Worm (Caenorhabditis elegans) whole organism, mixed stage, embryonic: ENCODE measurements around the gene F47E1.1.

Experiments used
- M03D4.4 ChIP-seq: sonication (generic microtip); optimal IDR thresholded peaks from 2 replicates; lab custom pipeline; 2017; ENCODE audit warnings: mild to moderate bottlenecking, missing genetic modification characterization, missing compliant biosample characterization
- bed-3 ChIP-seq: fragments of 200-800 bp; sonication (Bioruptor generic); optimal IDR thresholded peaks from 3 replicates; lab custom pipeline; 2018; ENCODE audit warnings: mild to moderate bottlenecking, missing genetic modification characterization, moderate library complexity, missing compliant biosample characterization
- blmp-1 ChIP-seq: fragments of 150-350 bp; optimal IDR thresholded peaks from 2 replicates; lab custom pipeline; 2014; ENCODE audit warnings: missing biosample characterization, missing genetic modification characterization
- ceh-39 ChIP-seq: fragments of 150-350 bp; optimal IDR thresholded peaks from 2 replicates; lab custom pipeline; 2014; ENCODE audit warnings: missing biosample characterization, missing genetic modification characterization
- ceh-83 ChIP-seq: fragments of 200-800 bp; sonication (Bioruptor generic); optimal IDR thresholded peaks from 2 replicates; lab custom pipeline; 2018; ENCODE audit warnings: mild to moderate bottlenecking, missing genetic modification characterization, missing compliant biosample characterization
- ces-1 ChIP-seq: fragments of 150-350 bp; optimal IDR thresholded peaks from 2 replicates; lab custom pipeline; 2014; ENCODE audit warnings: missing biosample characterization, missing genetic modification reagents, missing genetic modification characterization
- drap-1 ChIP-seq: fragments of 200-800 bp; sonication (Bioruptor generic); optimal IDR thresholded peaks from 3 replicates; lab custom pipeline; 2018; ENCODE audit warnings: mild to moderate bottlenecking, missing genetic modification characterization, missing compliant biosample characterization
- elt-1 ChIP-seq: sonication (generic microtip); optimal IDR thresholded peaks from 2 replicates; lab custom pipeline; 2017; ENCODE audit warnings: missing genetic modification characterization, mild to moderate bottlenecking, missing compliant biosample characterization, antibody characterized with exemption, moderate library complexity, borderline replicate concordance; ENCODE audit not compliant: insufficient read depth
- elt-3 ChIP-seq: fragments of 150-350 bp; optimal IDR thresholded peaks from 2 replicates; lab custom pipeline; 2014; ENCODE audit warnings: missing biosample characterization, missing genetic modification characterization
- flh-1 ChIP-seq: fragments of 200-800 bp; sonication (Bioruptor generic); optimal IDR thresholded peaks from 2 replicates; lab custom pipeline; 2018; ENCODE audit warnings: mild to moderate bottlenecking, missing genetic modification characterization, moderate library complexity, missing compliant biosample characterization
- ham-2 ChIP-seq: fragments of 200-800 bp; sonication (Bioruptor generic); optimal IDR thresholded peaks from 2 replicates; lab custom pipeline; 2018; ENCODE audit warnings: mild to moderate bottlenecking, missing genetic modification characterization, missing compliant biosample characterization
- hlh-1 ChIP-seq: fragments of 150-350 bp; optimal IDR thresholded peaks from 2 replicates; lab custom pipeline; 2014; ENCODE audit warnings: missing biosample characterization, missing genetic modification reagents, missing genetic modification characterization
- lin-13 ChIP-seq: fragments of 150-350 bp; optimal IDR thresholded peaks from 2 replicates; lab custom pipeline; 2014; ENCODE audit warnings: missing biosample characterization, missing genetic modification characterization
- lin-32 ChIP-seq: fragments of 200-800 bp; sonication (Bioruptor generic); optimal IDR thresholded peaks from 2 replicates; lab custom pipeline; 2018; ENCODE audit warnings: mild to moderate bottlenecking, missing genetic modification characterization, missing compliant biosample characterization
- lsy-2 ChIP-seq: fragments of 150-350 bp; optimal IDR thresholded peaks from 2 replicates; lab custom pipeline; 2014; ENCODE audit warnings: missing biosample characterization, missing genetic modification characterization
- mab-5 ChIP-seq: fragments of 150-350 bp; optimal IDR thresholded peaks from 2 replicates; lab custom pipeline; 2014; ENCODE audit warnings: missing biosample characterization, missing genetic modification characterization
- mls-2 ChIP-seq: sonication (generic microtip); optimal IDR thresholded peaks from 2 replicates; lab custom pipeline; 2016; ENCODE audit warnings: mild to moderate bottlenecking, missing genetic modification characterization, moderate library complexity, missing compliant biosample characterization
- nhr-12 ChIP-seq: fragments of 150-350 bp; optimal IDR thresholded peaks from 2 replicates; lab custom pipeline; 2014; ENCODE audit warnings: missing biosample characterization, missing genetic modification characterization
- nhr-2 ChIP-seq: fragments of 150-350 bp; optimal IDR thresholded peaks from 2 replicates; lab custom pipeline; 2014; ENCODE audit warnings: missing biosample characterization, missing genetic modification characterization
- nhr-28 ChIP-seq: fragments of 150-350 bp; optimal IDR thresholded peaks from 2 replicates; lab custom pipeline; 2014; ENCODE audit warnings: missing biosample characterization, missing genetic modification characterization
- nhr-76 ChIP-seq: sonication (generic microtip); optimal IDR thresholded peaks from 2 replicates; lab custom pipeline; 2017; ENCODE audit warnings: missing biosample characterization, missing genetic modification characterization
- pha-4 ChIP-seq: fragments of 150-350 bp; optimal IDR thresholded peaks from 2 replicates; lab custom pipeline; 2018; ENCODE audit warnings: missing biosample characterization, missing genetic modification reagents, missing genetic modification characterization
- sem-2 ChIP-seq: fragments of 200-800 bp; sonication (Bioruptor generic); optimal IDR thresholded peaks from 2 replicates; lab custom pipeline; 2018; ENCODE audit warnings: mild to moderate bottlenecking, missing genetic modification characterization, missing compliant biosample characterization
- snpc-4 ChIP-seq: fragments of 150-350 bp; optimal IDR thresholded peaks from 2 replicates; lab custom pipeline; 2014; ENCODE audit warnings: missing biosample characterization, missing genetic modification characterization
- sptf-1 ChIP-seq: sonication (generic microtip); optimal IDR thresholded peaks from 2 replicates; lab custom pipeline; 2017; ENCODE audit warnings: mild to moderate bottlenecking, missing genetic modification characterization, moderate library complexity, missing compliant biosample characterization
- tbx-8 ChIP-seq: fragments of 200-800 bp; sonication (Bioruptor generic); optimal IDR thresholded peaks from 2 replicates; lab custom pipeline; 2018; ENCODE audit warnings: mild to moderate bottlenecking, missing genetic modification characterization, moderate library complexity, missing compliant biosample characterization
- unc-39 ChIP-seq: fragments of 150-350 bp; optimal IDR thresholded peaks from 2 replicates; lab custom pipeline; 2014; ENCODE audit warnings: missing biosample characterization, missing genetic modification characterization
- unc-62 ChIP-seq: fragments of 150-350 bp; optimal IDR thresholded peaks from 2 replicates; lab custom pipeline; 2014; ENCODE audit warnings: missing biosample characterization, missing genetic modification reagents, missing genetic modification characterization
- zip-8 ChIP-seq: fragments of 150-350 bp; optimal IDR thresholded peaks from 2 replicates; lab custom pipeline; 2014; ENCODE audit warnings: missing biosample characterization, missing genetic modification characterization
- ztf-11 ChIP-seq: fragments of 150-350 bp; optimal IDR thresholded peaks from 2 replicates; lab custom pipeline; 2014; ENCODE audit warnings: missing biosample characterization, missing genetic modification characterization

F47E1.1 gene

ce11 chrX:9076886-9077285 lies at the start of gene F47E1.1:
Gene F47E1.1, plus strand, starts transcription at chrX:9077186.
- no peak for TF ChIP-seq ham-2
- TF ChIP-seq lin-32 = no peak
- TF ChIP-seq lsy-2 (tag; lab: Kevin White, UChicago) = no peak
- no peak for TF ChIP-seq mls-2 (tag; lab: Kevin White, UChicago)
- no peak for TF ChIP-seq blmp-1
- no peak for TF ChIP-seq tbx-8
- no peak for TF ChIP-seq nhr-2 (tag; lab: Kevin White, UChicago)
- TF ChIP-seq elt-1 = no peak
- TF ChIP-seq ceh-83 (GFP tag; lab: Kevin White, UChicago) = no peak
- TF ChIP-seq elt-3 (tag; lab: Kevin White, UChicago) = no peak
- TF ChIP-seq sptf-1 = no peak
- no peak for TF ChIP-seq bed-3 (GFP tag; lab: Kevin White, UChicago)
- no peak for TF ChIP-seq lin-13 (tag; lab: Kevin White, UChicago)
- no peak for TF ChIP-seq zip-8

- TF ChIP-seq mab-5 (no peak), unc-39 (tag; lab: Kevin White, UChicago) (no peak), tbx-8 (no peak), lsy-2 (tag; lab: Kevin White, UChicago) (no peak), zip-8 (no peak)
- TF ChIP-seq, all 35 proteins: peak for 0
Observed at ce11 chrX:9027304-9027703, 49.7 kb upstream of the F47E1.1 start, which contains the start of gene T25B6.3. Gene T25B6.3, plus strand, starts transcription at chrX:9027604.

- TF ChIP-seq ceh-39 (tag; lab: Kevin White, UChicago) (no peak), sem-2 (GFP tag; lab: Kevin White, UChicago) (no peak), mab-5 (no peak), nhr-12 (tag; lab: Kevin White, UChicago) (no peak), unc-39 (tag; lab: Kevin White, UChicago) (no peak), nhr-28 (tag; lab: Kevin White, UChicago) (no peak), nhr-76 (no peak), ces-1 (GFP tag; lab: Kevin White, UChicago) (no peak), ztf-11 (tag; lab: Kevin White, UChicago) (no peak), hlh-1 (tag; lab: Kevin White, UChicago) (no peak), lin-13 (tag; lab: Kevin White, UChicago) (no peak), lin-32 (no peak), bed-3 (GFP tag; lab: Kevin White, UChicago) (no peak), sptf-1 (no peak), mls-2 (tag; lab: Kevin White, UChicago) (no peak), drap-1 (GFP tag; lab: Kevin White, UChicago) (no peak), nhr-2 (tag; lab: Kevin White, UChicago) (no peak), elt-3 (tag; lab: Kevin White, UChicago) (no peak)
Observed at ce11 chrX:9028909-9029520, 48.0 kb upstream of the F47E1.1 start, which contains the start of gene snf-12. Gene snf-12, plus strand, starts transcription at chrX:9029470.

ce11 chrX:9034310-9034709 lies 42.7 kb upstream of the F47E1.1 start, which contains the start of gene nep-22:
Gene nep-22, plus strand, starts transcription at chrX:9034554.
- TF ChIP-seq nhr-76 (no peak), ztf-11 (tag; lab: Kevin White, UChicago) (no peak)

- no peak for TF ChIP-seq ceh-83 (GFP tag; lab: Kevin White, UChicago)
- no peak for TF ChIP-seq nhr-28 (tag; lab: Kevin White, UChicago)
- TF ChIP-seq unc-62 (GFP tag; lab: Kevin White, UChicago) = no peak
- no peak for TF ChIP-seq lsy-2 (tag; lab: Kevin White, UChicago)
- TF ChIP-seq pha-4 (tag; lab: Kevin White, UChicago) = no peak
- no peak for TF ChIP-seq flh-1
- no peak for TF ChIP-seq elt-1
- TF ChIP-seq snpc-4 (tag; lab: Kevin White, UChicago) = no peak
- no peak for TF ChIP-seq M03D4.4
- TF ChIP-seq nhr-12 (tag; lab: Kevin White, UChicago) = no peak
- no peak for TF ChIP-seq elt-3 (tag; lab: Kevin White, UChicago)
- TF ChIP-seq ztf-11 (tag; lab: Kevin White, UChicago) = no peak
- TF ChIP-seq drap-1 (GFP tag; lab: Kevin White, UChicago) = no peak
- TF ChIP-seq, all 35 proteins: peak for 0
Observed at ce11 chrX:9035142-9035541, 41.8 kb upstream of the F47E1.1 start.
